Fruit fly (Drosophila melanogaster): ENCODE measurements around the gene CG3078.

CG3078 gene

DNA sequence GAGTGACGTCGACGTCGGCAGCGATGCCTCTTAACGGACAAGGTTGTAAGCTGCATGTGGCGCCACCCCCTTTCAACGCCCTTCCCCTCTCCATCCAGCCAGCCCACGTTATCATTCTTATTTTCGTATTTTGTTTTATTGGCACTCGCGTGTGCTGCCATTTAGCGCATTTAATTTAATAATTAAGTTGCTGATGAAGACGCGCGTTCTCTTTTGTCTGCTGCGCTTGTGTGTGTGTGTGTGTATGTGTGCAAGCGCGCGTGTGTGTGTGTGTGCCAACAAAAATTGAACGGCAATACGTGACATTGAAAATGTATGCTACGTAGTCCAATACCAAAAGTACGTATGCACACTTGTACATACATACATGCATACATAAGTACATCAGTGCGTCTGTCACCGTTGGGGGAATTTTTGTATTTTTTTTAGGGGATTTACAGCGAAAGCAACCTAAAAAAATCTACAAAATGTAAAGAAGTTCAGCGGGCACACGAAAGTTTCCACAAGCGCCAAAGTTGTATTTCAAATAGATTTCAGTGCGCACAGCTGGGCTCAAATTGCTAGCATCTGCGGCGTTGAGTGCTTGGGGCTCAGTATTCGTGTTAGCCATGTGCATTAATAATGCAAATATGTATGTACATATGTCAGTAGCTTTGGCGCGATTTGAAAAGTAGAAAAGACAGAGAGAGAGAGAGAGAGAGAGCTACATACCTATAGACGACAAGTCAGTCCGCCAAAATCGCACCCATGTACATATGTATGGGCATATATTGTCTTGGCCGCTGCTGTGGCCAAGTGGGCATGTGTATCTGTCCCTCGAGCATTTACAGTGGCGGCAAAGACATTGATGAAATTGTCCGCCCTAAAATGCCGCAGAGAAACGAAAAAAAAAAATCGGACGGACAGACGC is 42.2 kb upstream of the CG3078 start (continued):
- TF ChIP-seq Eip75B (GFP tag; optimal IDR thresholded peaks at IDR 0.05) = peak; percentile 74
- TF ChIP-seq Sox14 (GFP tag; optimal IDR thresholded peaks at IDR 0.05) = peak; percentile 65
- TF ChIP-seq pdm3 (GFP tag; optimal IDR thresholded peaks at IDR 0.05) = peak; percentile 73
- TF ChIP-seq CG9139 (GFP tag; optimal IDR thresholded peaks at IDR 0.05) = no peak
- TF ChIP-seq Smox (GFP tag; optimal IDR thresholded peaks at IDR 0.05) = peak; percentile 73
- peak; percentile 72 for TF ChIP-seq Hr4 (GFP tag; optimal IDR thresholded peaks at IDR 0.05)
- TF ChIP-seq Ets96B (tag; optimal IDR thresholded peaks at IDR 0.05) = peak; percentile 65
- TF ChIP-seq CG6808 (GFP tag; optimal IDR thresholded peaks at IDR 0.05) = peak; percentile 68
- peak; percentile 80 for TF ChIP-seq CG8119 (GFP tag; IDR thresholded peaks at IDR 0.05)
- peak; percentile 65 for TF ChIP-seq CG4318 (GFP tag; optimal IDR thresholded peaks at IDR 0.05)
- TF ChIP-seq CG15336 (GFP tag; IDR thresholded peaks at IDR 0.05) = peak; percentile 83
- peak; percentile 80 for TF ChIP-seq lz (GFP tag; optimal IDR thresholded peaks at IDR 0.05)
- TF ChIP-seq CG34406 (GFP tag; optimal IDR thresholded peaks at IDR 0.05) = peak; percentile 66
- peak; percentile 62 for TF ChIP-seq CG1621 (tag; optimal IDR thresholded peaks at IDR 0.05)
- peak; percentile 47 for TF ChIP-seq dac (GFP tag; optimal IDR thresholded peaks at IDR 0.05)
- TF ChIP-seq CG3919 (GFP tag; optimal IDR thresholded peaks at IDR 0.05) = peak; percentile 72
- TF ChIP-seq eg (GFP tag; IDR thresholded peaks at IDR 0.05) = peak; percentile 76
- no peak for TF ChIP-seq CG6854 (GFP tag; optimal IDR thresholded peaks at IDR 0.05)
- peak; percentile 76 for TF ChIP-seq CG32006 (GFP tag; optimal IDR thresholded peaks at IDR 0.05)
- TF ChIP-seq Eip78C (GFP tag) = peak; percentile 91
- TF ChIP-seq vri (GFP tag; optimal IDR thresholded peaks at IDR 0.05) = no peak
- peak; percentile 68 for TF ChIP-seq acj6 (GFP tag; optimal IDR thresholded peaks at IDR 0.05)
- TF ChIP-seq CG31627 (GFP tag; optimal IDR thresholded peaks at IDR 0.05) = peak; percentile 75
- no peak for TF ChIP-seq Hr38 (GFP tag; optimal IDR thresholded peaks at IDR 0.05)
- TF ChIP-seq svp (GFP tag) = peak; percentile 90
- peak; percentile 64 for TF ChIP-seq CG11902 (GFP tag; optimal IDR thresholded peaks at IDR 0.05)

DNA sequence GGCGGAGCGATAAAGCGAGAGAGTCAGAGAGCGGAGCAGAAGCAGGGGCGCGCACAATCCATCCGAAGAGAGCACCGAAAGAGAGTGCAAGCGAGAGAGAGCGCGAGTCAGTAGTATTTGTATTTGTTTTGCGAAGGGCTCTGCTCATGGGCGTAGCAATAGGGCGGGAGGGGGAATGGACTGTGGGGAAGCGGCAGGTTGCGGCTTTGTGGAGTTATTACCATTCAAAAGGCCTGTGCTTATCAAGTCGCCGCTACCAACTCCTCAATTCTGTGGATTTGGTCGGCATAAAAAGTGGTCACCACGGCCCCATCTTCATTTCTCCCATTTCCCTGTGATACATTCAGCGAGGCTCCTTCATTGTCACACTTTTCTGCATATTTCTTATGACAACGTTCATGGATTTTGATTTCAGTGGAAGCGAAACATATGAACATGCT is 41.4 kb upstream of the CG3078 start:
- peak; percentile 64 for TF ChIP-seq CG10631 (GFP tag; optimal IDR thresholded peaks at IDR 0.05)
- TF ChIP-seq Eip75B (GFP tag; optimal IDR thresholded peaks at IDR 0.05) = peak; percentile 21
- TF ChIP-seq dac (GFP tag; optimal IDR thresholded peaks at IDR 0.05) = peak; percentile 40
- TF ChIP-seq Eip93F (GFP tag; optimal IDR thresholded peaks at IDR 0.05) = no peak
- peak; percentile 36 for TF ChIP-seq dsx (GFP tag; optimal IDR thresholded peaks at IDR 0.05; ENCODE audit: poor library complexity, severe bottlenecking)
- peak; percentile 67 for TF ChIP-seq CG3032 (tag; optimal IDR thresholded peaks at IDR 0.05)
- peak; percentile 38 for TF ChIP-seq CG16779 (tag; optimal IDR thresholded peaks at IDR 0.05)
- TF ChIP-seq CG4318 (GFP tag; optimal IDR thresholded peaks at IDR 0.05) = peak; percentile 46
- TF ChIP-seq CG31627 (GFP tag; optimal IDR thresholded peaks at IDR 0.05) = peak; percentile 67
- no peak for TF ChIP-seq spab (GFP tag; optimal IDR thresholded peaks at IDR 0.05)
- TF ChIP-seq Hr4 (GFP tag; optimal IDR thresholded peaks at IDR 0.05) = no peak
- peak; percentile 37 for TF ChIP-seq CG3919 (GFP tag; optimal IDR thresholded peaks at IDR 0.05)
- peak; percentile 66 for TF ChIP-seq Ets96B (tag; optimal IDR thresholded peaks at IDR 0.05)
- TF ChIP-seq CG1621 (tag; optimal IDR thresholded peaks at IDR 0.05) = peak; percentile 67
- TF ChIP-seq CG11294 (GFP tag; IDR thresholded peaks at IDR 0.05) = peak; percentile 68
- peak; percentile 27 for TF ChIP-seq Smox (GFP tag; optimal IDR thresholded peaks at IDR 0.05)
- TF ChIP-seq CG9139 (GFP tag; optimal IDR thresholded peaks at IDR 0.05) = peak; percentile 48
- TF ChIP-seq Sox15 (GFP tag; optimal IDR thresholded peaks at IDR 0.05) = peak; percentile 77
- peak; percentile 67 for TF ChIP-seq lz (GFP tag; optimal IDR thresholded peaks at IDR 0.05)
- TF ChIP-seq CG8632 (GFP tag; optimal IDR thresholded peaks at IDR 0.05) = peak; percentile 69
- peak; percentile 54 for TF ChIP-seq pdm3 (GFP tag; optimal IDR thresholded peaks at IDR 0.05)
- TF ChIP-seq Eip78C (GFP tag) = peak; percentile 56
- peak; percentile 47 for TF ChIP-seq CG6276 (GFP tag; optimal IDR thresholded peaks at IDR 0.05)
- peak; percentile 30 for TF ChIP-seq Sox102F (GFP tag; optimal IDR thresholded peaks at IDR 0.05)
- peak; percentile 63 for TF ChIP-seq CG6163 (GFP tag; IDR thresholded peaks at IDR 0.05)
- TF ChIP-seq Lpt (GFP tag; optimal IDR thresholded peaks at IDR 0.05) = peak; percentile 38
- no peak for TF ChIP-seq eg (GFP tag; IDR thresholded peaks at IDR 0.05)
- peak; percentile 73 for TF ChIP-seq OdsH (GFP tag; optimal IDR thresholded peaks at IDR 0.05)
- TF ChIP-seq CG34406 (GFP tag; optimal IDR thresholded peaks at IDR 0.05) = peak; percentile 60
- peak; percentile 9 for TF ChIP-seq Sox14 (GFP tag; optimal IDR thresholded peaks at IDR 0.05)
- peak; percentile 76 for TF ChIP-seq acj6 (GFP tag; optimal IDR thresholded peaks at IDR 0.05)
- TF ChIP-seq vri (GFP tag; optimal IDR thresholded peaks at IDR 0.05) = no peak
- peak; percentile 49 for TF ChIP-seq Ets21C (GFP tag; optimal IDR thresholded peaks at IDR 0.05)
- peak; percentile 71 for TF ChIP-seq Hr39 (GFP tag; optimal IDR thresholded peaks at IDR 0.05)
- peak; percentile 66 for TF ChIP-seq CG32006 (GFP tag; optimal IDR thresholded peaks at IDR 0.05)
- no peak for TF ChIP-seq Hr38 (GFP tag; optimal IDR thresholded peaks at IDR 0.05)
- TF ChIP-seq esn (GFP tag; optimal IDR thresholded peaks at IDR 0.05) = peak; percentile 4
- TF ChIP-seq CG15336 (GFP tag; IDR thresholded peaks at IDR 0.05) = peak; percentile 45; the same call in 1 of the 2 replicates
- peak; percentile 56 for TF ChIP-seq CG6808 (GFP tag; optimal IDR thresholded peaks at IDR 0.05)
- TF ChIP-seq CG6854 (GFP tag; optimal IDR thresholded peaks at IDR 0.05) = no peak
- peak; percentile 76 for TF ChIP-seq fkh (GFP tag; optimal IDR thresholded peaks at IDR 0.05)
